Fruit fly (Drosophila melanogaster) whole organism, pupa: ENCODE data around the gene CG5781.

Experiments used
- CG10348 ChIP-seq: fragments of 200-800 bp; sonication (Bioruptor generic); IDR thresholded peaks from 2 replicates; pipeline ENCODE4 v1.3.6; 2022; ENCODE audit warnings: missing biosample characterization, missing genetic modification characterization
- CG12605 ChIP-seq: fragments of 200-800 bp; sonication (Bioruptor generic); IDR thresholded peaks from 2 replicates; pipeline ENCODE4 v1.3.6; 2022; ENCODE audit warnings: missing biosample characterization, missing genetic modification characterization
- CG13204 ChIP-seq: fragments of 200-800 bp; sonication (Bioruptor generic); optimal IDR thresholded peaks from 2 replicates; lab custom pipeline; 2018; ENCODE audit warnings: missing biosample characterization, mild to moderate bottlenecking, missing genetic modification characterization, moderate library complexity
- CG14655 ChIP-seq: fragments of 200-800 bp; sonication (Bioruptor generic); optimal IDR thresholded peaks from 3 replicates; lab custom pipeline; 2017; ENCODE audit warnings: mild to moderate bottlenecking, missing biosample characterization, missing genetic modification reagents, missing genetic modification characterization
- CG15710 ChIP-seq: fragments of 200-800 bp; sonication (Bioruptor generic); optimal IDR thresholded peaks from 2 replicates; lab custom pipeline; 2018; ENCODE audit warnings: missing biosample characterization, mild to moderate bottlenecking, missing genetic modification characterization, moderate library complexity
- CG17806 ChIP-seq: fragments of 200-800 bp; sonication (Bioruptor generic); optimal IDR thresholded peaks from 2 replicates; lab custom pipeline; 2018; ENCODE audit warnings: missing biosample characterization, mild to moderate bottlenecking, missing genetic modification characterization, moderate library complexity
- CG32121 ChIP-seq: fragments of 200-800 bp; sonication (Bioruptor generic); IDR thresholded peaks from 2 replicates; pipeline ENCODE4 v1.3.6; 2022; ENCODE audit warnings: missing biosample characterization, missing genetic modification characterization
- CG34367 ChIP-seq: fragments of 200-800 bp; sonication (Bioruptor generic); optimal IDR thresholded peaks from 2 replicates; lab custom pipeline; 2018; ENCODE audit warnings: missing biosample characterization, mild to moderate bottlenecking, missing genetic modification characterization
- CG4496 ChIP-seq: fragments of 200-800 bp; sonication (Bioruptor generic); IDR thresholded peaks from 3 replicates; pipeline ENCODE4 v1.3.6; 2022; ENCODE audit warnings: missing biosample characterization, missing genetic modification characterization
- CG8159 ChIP-seq: fragments of 200-800 bp; sonication (Bioruptor generic); optimal IDR thresholded peaks from 3 replicates; lab custom pipeline; 2018; ENCODE audit warnings: missing biosample characterization, mild to moderate bottlenecking, missing genetic modification characterization, moderate library complexity
- CG8301 ChIP-seq: fragments of 200-800 bp; sonication (Bioruptor generic); optimal IDR thresholded peaks from 2 replicates; lab custom pipeline; 2018; ENCODE audit warnings: missing biosample characterization, mild to moderate bottlenecking, missing genetic modification characterization
- CG9948 ChIP-seq: fragments of 200-800 bp; sonication (Bioruptor generic); optimal IDR thresholded peaks from 2 replicates; lab custom pipeline; 2018; ENCODE audit warnings: missing biosample characterization, mild to moderate bottlenecking, missing genetic modification characterization, moderate library complexity
- D1 ChIP-seq: fragments of 200-800 bp; sonication (Bioruptor generic); optimal IDR thresholded peaks from 2 replicates; lab custom pipeline; 2018; ENCODE audit warnings: missing biosample characterization, mild to moderate bottlenecking, missing genetic modification characterization, moderate library complexity
- EcR ChIP-seq: fragments of 200-800 bp; sonication (Bioruptor generic); optimal IDR thresholded peaks from 3 replicates; lab custom pipeline; 2019; ENCODE audit warnings: missing biosample characterization, missing genetic modification characterization, mild to moderate bottlenecking, moderate library complexity, missing genetic modification reagents
- Ets98B ChIP-seq: fragments of 200-800 bp; sonication (Bioruptor generic); IDR thresholded peaks from 2 replicates; pipeline ENCODE4 v1.3.6; 2022; ENCODE audit warnings: missing biosample characterization, missing genetic modification characterization
- Pif1A ChIP-seq: fragments of 200-800 bp; sonication (Bioruptor generic); optimal IDR thresholded peaks from 3 replicates; lab custom pipeline; 2016; ENCODE audit warnings: missing biosample characterization, missing genetic modification characterization
- Pif1B ChIP-seq: fragments of 200-800 bp; sonication (Bioruptor generic); optimal IDR thresholded peaks from 3 replicates; lab custom pipeline; 2016; ENCODE audit warnings: missing biosample characterization, missing genetic modification characterization
- Snoo ChIP-seq: fragments of 200-800 bp; sonication (Bioruptor generic); optimal IDR thresholded peaks from 3 replicates; lab custom pipeline; 2017; ENCODE audit warnings: missing biosample characterization, mild to moderate bottlenecking, missing genetic modification characterization, inconsistent platforms
- fd96Ca ChIP-seq: fragments of 200-800 bp; sonication (Bioruptor generic); IDR thresholded peaks from 3 replicates; pipeline ENCODE4 v1.3.6; 2022; ENCODE audit warnings: missing biosample characterization, missing genetic modification characterization
- gl ChIP-seq: fragments of 200-800 bp; sonication (Bioruptor generic); optimal IDR thresholded peaks from 2 replicates; lab custom pipeline; 2018; ENCODE audit warnings: missing biosample characterization, mild to moderate bottlenecking, missing genetic modification characterization
- rn ChIP-seq: fragments of 200-800 bp; sonication (Bioruptor generic); IDR thresholded peaks from 2 replicates; pipeline ENCODE4 v1.3.6; 2022; ENCODE audit warnings: missing biosample characterization, missing genetic modification characterization

The CG5781 gene

DNA sequence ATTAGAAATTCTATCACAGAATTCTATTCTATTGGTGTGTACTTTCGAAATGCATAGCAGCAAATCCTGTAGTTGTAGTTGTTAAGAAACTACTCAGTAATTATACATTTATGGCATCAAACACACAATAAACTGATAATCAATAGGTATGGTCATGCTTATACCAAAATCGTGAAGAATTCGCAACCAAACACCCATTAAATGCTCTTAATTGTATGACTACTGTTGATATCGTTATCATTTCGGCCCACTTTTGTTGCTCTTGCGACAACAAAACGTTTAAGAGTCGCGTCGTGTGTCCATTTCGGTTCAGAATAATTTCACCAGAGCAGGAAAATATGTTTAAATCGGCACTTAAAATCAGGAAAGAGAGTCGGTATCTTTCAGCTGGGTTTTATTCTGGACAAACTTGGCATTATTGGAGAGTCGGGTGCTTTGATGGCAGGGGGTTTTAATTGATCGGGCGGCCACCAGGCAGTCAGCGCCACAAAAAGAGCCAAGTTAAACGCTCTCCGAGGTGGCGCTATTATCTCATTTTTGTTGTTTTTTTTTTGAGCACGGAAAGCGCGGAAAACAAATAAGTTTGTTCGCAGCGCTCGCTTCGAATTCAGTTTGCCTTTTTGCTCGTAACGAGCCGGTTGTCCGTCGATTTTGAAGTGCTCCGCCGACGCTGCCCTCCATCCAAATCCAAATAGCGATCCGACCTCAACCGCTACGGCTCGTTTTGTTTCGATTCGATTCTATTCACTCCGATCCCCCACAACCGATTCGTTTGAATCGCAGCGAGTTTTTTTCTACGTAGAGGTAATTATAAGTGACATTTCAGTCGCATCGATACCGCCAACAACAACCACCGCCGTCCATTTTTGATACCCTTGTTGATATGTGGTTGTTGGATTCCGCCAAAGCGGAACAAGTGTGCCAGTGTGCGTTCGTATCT, 21.6 kb upstream of the CG5781 start, which contains the start of gene MRP:
TSS of gene MRP (plus strand) at position 609 of the 940 bp plus-strand sequence.
- TF ChIP-seq CG9948 (tag; lab: Kevin White, UChicago) (no peak), CG34367 (tag; lab: Kevin White, UChicago) (no peak), CG8159 (tag; lab: Kevin White, UChicago) (no peak), CG4496 (GFP tag; lab: Robert Waterston, UW) (peak; percentile 44; the same call in 1 of the 3 replicates), Snoo (tag; lab: Kevin White, UChicago) (no peak), CG32121 (GFP tag; lab: Robert Waterston, UW) (peak; percentile 54; the same call in 1 of the 2 replicates), Pif1B (GFP tag; lab: Kevin White, UChicago) (no peak), D1 (tag; lab: Kevin White, UChicago) (no peak), fd96Ca (GFP tag; lab: Robert Waterston, UW) (peak; percentile 52; the same call in 2 of the 3 replicates), Ets98B (GFP tag; lab: Robert Waterston, UW) (peak; percentile 53), EcR (GFP tag; lab: Kevin White, UChicago) (no peak), CG13204 (GFP tag; lab: Kevin White, UChicago) (no peak), CG8301 (tag; lab: Kevin White, UChicago) (no peak)

DNA sequence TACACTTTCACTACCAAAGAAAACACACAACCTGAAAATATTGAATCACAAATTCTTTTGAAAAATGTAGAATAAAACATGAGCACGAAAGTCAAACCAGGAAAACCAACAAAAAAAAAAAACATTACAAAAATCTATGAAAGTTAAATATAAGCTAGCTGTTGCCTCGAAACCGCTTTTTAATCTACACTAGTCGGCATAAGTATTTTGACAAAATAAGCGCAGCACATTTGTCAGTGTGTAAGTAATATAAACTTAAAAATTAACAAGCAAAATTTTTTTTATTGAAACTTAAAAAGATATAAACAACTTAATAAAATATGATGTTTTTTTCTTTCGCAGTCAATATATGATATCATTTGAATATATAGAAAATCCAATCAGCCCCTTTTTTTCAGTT, 15.7 kb upstream of the CG5781 start, which contains the start of gene CG5787:
TSS of gene CG5787 (minus strand) at position 101 of the 400 bp plus-strand sequence.
- TF ChIP-seq gl (tag; lab: Kevin White, UChicago): no peak
- no peak for TF ChIP-seq EcR (GFP tag; lab: Kevin White, UChicago)
- no peak for TF ChIP-seq CG13204 (GFP tag; lab: Kevin White, UChicago)
- no peak for TF ChIP-seq rn (GFP tag; lab: Robert Waterston, UW)
- no peak for TF ChIP-seq CG4496 (GFP tag; lab: Robert Waterston, UW)
- no peak for TF ChIP-seq CG8301 (tag; lab: Kevin White, UChicago)
- no peak for TF ChIP-seq Snoo (tag; lab: Kevin White, UChicago)
- no peak for TF ChIP-seq CG10348 (GFP tag; lab: Robert Waterston, UW)
- no peak for TF ChIP-seq Pif1B (GFP tag; lab: Kevin White, UChicago)
- no peak for TF ChIP-seq CG12605 (GFP tag; lab: Robert Waterston, UW)

DNA sequence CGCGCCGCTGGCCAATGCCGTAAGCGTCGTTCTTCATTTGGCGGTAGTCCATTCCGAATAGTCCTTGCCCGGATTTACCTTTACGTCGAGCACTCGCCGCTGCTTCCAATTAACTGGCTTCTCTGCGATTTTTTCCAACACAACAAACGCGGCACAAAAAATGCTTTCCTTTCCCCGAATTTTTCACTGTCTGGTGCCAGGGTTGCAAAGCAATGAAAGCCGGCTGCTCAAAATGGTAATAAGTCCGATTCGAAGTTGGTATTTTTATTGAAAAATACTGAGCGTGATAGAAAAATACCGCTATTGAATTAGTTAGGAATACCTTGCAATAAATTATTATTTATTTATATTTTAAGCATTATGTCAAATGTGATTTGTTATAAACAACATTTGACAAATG, 15.1 kb upstream of the CG5781 start:
- TF ChIP-seq CG8159 (tag; lab: Kevin White, UChicago): no peak
- no peak for TF ChIP-seq CG17806 (tag; lab: Kevin White, UChicago)
- no peak for TF ChIP-seq CG32121 (GFP tag; lab: Robert Waterston, UW)
- TF ChIP-seq Ets98B (GFP tag; lab: Robert Waterston, UW): no peak
- no peak for TF ChIP-seq Snoo (tag; lab: Kevin White, UChicago)
- TF ChIP-seq gl (tag; lab: Kevin White, UChicago): no peak
- TF ChIP-seq CG4496 (GFP tag; lab: Robert Waterston, UW): no peak
- TF ChIP-seq CG34367 (tag; lab: Kevin White, UChicago): no peak
- no peak for TF ChIP-seq fd96Ca (GFP tag; lab: Robert Waterston, UW)
- TF ChIP-seq rn (GFP tag; lab: Robert Waterston, UW): no peak
- no peak for TF ChIP-seq CG8301 (tag; lab: Kevin White, UChicago)
- no peak for TF ChIP-seq Pif1A (GFP tag; lab: Kevin White, UChicago)
- no peak for TF ChIP-seq CG15710
- TF ChIP-seq EcR (GFP tag; lab: Kevin White, UChicago): no peak
- TF ChIP-seq CG14655 (GFP tag; lab: Kevin White, UChicago): no peak
- no peak for TF ChIP-seq CG9948 (tag; lab: Kevin White, UChicago)
- TF ChIP-seq CG13204 (GFP tag; lab: Kevin White, UChicago): no peak
- TF ChIP-seq CG10348 (GFP tag; lab: Robert Waterston, UW): no peak
- no peak for TF ChIP-seq D1 (tag; lab: Kevin White, UChicago)

DNA sequence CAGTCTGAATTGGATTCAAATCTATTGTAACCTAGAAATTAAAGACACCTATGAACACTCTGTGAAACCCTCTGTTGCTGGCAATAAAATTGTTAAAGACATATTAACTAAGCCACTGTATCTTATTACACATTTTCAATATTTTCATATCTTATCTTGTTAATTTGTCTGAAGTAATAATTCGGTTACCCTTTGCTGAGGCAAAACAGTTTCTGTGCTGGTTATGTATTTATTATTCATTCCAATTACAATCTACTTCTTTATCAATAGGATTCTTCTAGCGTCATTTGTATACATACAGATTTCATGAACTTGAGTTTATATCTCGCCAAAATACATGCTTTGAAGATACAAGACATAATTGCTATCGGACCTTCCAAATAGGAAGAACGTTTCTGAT, 11.5 kb upstream of the CG5781 start:
- no peak for TF ChIP-seq CG12605 (GFP tag; lab: Robert Waterston, UW)
- no peak for TF ChIP-seq D1 (tag; lab: Kevin White, UChicago)
- no peak for TF ChIP-seq gl (tag; lab: Kevin White, UChicago)
- no peak for TF ChIP-seq CG34367 (tag; lab: Kevin White, UChicago)
- TF ChIP-seq CG17806 (tag; lab: Kevin White, UChicago): no peak
- TF ChIP-seq Pif1A (GFP tag; lab: Kevin White, UChicago): no peak

DNA sequence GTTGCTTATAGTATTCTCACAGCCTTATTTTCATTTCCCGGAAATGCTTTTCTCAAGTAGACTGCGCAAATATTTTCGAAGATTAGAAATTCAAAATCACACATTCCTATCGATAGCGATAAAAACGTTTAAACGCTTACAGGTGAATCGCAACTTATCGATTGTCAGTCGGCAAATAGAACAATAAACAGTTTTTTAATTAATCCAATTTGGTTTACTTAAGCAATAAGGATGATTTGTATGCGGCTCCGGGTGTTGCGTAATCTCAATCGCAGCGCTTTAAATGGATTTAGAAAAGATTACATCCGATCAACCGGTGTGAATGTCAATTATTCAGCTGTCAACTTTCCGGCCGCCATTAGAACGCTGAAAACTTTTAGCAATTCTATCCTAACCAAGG, 10.4 kb upstream of the CG5781 start, which contains the start of the genes CG6180 and CG15484:
TSS of gene CG6180 (plus strand) at position 122 of the 400 bp plus-strand sequence.
TSS of gene CG15484 (minus strand) at position 172 of the 400 bp plus-strand sequence.
- TF ChIP-seq gl (tag; lab: Kevin White, UChicago): no peak
- TF ChIP-seq Ets98B (GFP tag; lab: Robert Waterston, UW): no peak
- TF ChIP-seq CG14655 (GFP tag; lab: Kevin White, UChicago): no peak
- no peak for TF ChIP-seq CG32121 (GFP tag; lab: Robert Waterston, UW)
- TF ChIP-seq CG13204 (GFP tag; lab: Kevin White, UChicago): no peak
- no peak for TF ChIP-seq CG15710
- TF ChIP-seq D1 (tag; lab: Kevin White, UChicago): no peak
- TF ChIP-seq CG9948 (tag; lab: Kevin White, UChicago): no peak
- no peak for TF ChIP-seq rn (GFP tag; lab: Robert Waterston, UW)
- no peak for TF ChIP-seq CG17806 (tag; lab: Kevin White, UChicago)
- no peak for TF ChIP-seq CG10348 (GFP tag; lab: Robert Waterston, UW)
- TF ChIP-seq CG8301 (tag; lab: Kevin White, UChicago): no peak
- no peak for TF ChIP-seq CG8159 (tag; lab: Kevin White, UChicago)
- TF ChIP-seq fd96Ca (GFP tag; lab: Robert Waterston, UW): no peak
